Fruit fly (Drosophila melanogaster) whole organism, embryonic: ENCODE results near the gene NFAT.

Experiments used
- Asciz ChIP-seq: fragments of 200-800 bp; sonication (Bioruptor generic); optimal IDR thresholded peaks from 2 replicates; lab custom pipeline; 2017; ENCODE audit warnings: missing biosample characterization, mild to moderate bottlenecking, missing genetic modification characterization, missing genetic modification reagents
- Atf6 ChIP-seq: fragments of 200-800 bp; sonication (Bioruptor generic); IDR thresholded peaks from 2 replicates; pipeline ENCODE4 v1.3.6; 2022; ENCODE audit warnings: missing biosample characterization, missing genetic modification characterization
- B-H2 ChIP-seq: fragments of 200-800 bp; sonication (Bioruptor generic); optimal IDR thresholded peaks from 2 replicates; lab custom pipeline; 2018; ENCODE audit warnings: missing biosample characterization, mild to moderate bottlenecking, missing genetic modification characterization
- CG10209 ChIP-seq: fragments of 200-800 bp; sonication (Bioruptor generic); optimal IDR thresholded peaks from 3 replicates; lab custom pipeline; 2017; ENCODE audit warnings: missing biosample characterization, mild to moderate bottlenecking, missing genetic modification characterization, missing genetic modification reagents
- CG10543 ChIP-seq: fragments of 200-800 bp; sonication (Bioruptor generic); optimal IDR thresholded peaks from 3 replicates; lab custom pipeline; 2017; ENCODE audit warnings: missing biosample characterization, mild to moderate bottlenecking, missing genetic modification characterization, moderate library complexity
- CG11695 ChIP-seq: fragments of 200-800 bp; sonication (Bioruptor generic); IDR thresholded peaks from 3 replicates; pipeline ENCODE4 v1.3.6; 2022; ENCODE audit warnings: missing biosample characterization, missing genetic modification characterization
- CG12769 ChIP-seq: fragments of 200-800 bp; sonication (Bioruptor generic); optimal IDR thresholded peaks from 2 replicates; lab custom pipeline; 2019; ENCODE audit warnings: missing biosample characterization, mild to moderate bottlenecking, missing genetic modification characterization, moderate library complexity
- CG13296 ChIP-seq: fragments of 200-800 bp; sonication (Bioruptor generic); optimal IDR thresholded peaks from 3 replicates; lab custom pipeline; 2018; ENCODE audit warnings: missing biosample characterization, mild to moderate bottlenecking, missing genetic modification characterization
- CG16813 ChIP-seq: fragments of 200-800 bp; sonication (Bioruptor generic); IDR thresholded peaks from 3 replicates; pipeline ENCODE4 v1.3.6; 2022; ENCODE audit warnings: missing biosample characterization, missing genetic modification characterization; ENCODE audit not compliant: partially characterized antibody
- CG16815 ChIP-seq: fragments of 200-800 bp; sonication (Bioruptor generic); optimal IDR thresholded peaks from 3 replicates; lab custom pipeline; 2017; ENCODE audit warnings: missing biosample characterization, mild to moderate bottlenecking, missing genetic modification characterization
- CG17385 ChIP-seq: fragments of 200-800 bp; sonication (Bioruptor generic); optimal IDR thresholded peaks from 3 replicates; lab custom pipeline; 2018; ENCODE audit warnings: missing biosample characterization, mild to moderate bottlenecking, missing genetic modification characterization
- CG3163 ChIP-seq: fragments of 200-800 bp; sonication (Bioruptor generic); optimal IDR thresholded peaks from 3 replicates; lab custom pipeline; 2016; ENCODE audit warnings: missing biosample characterization, missing genetic modification characterization
- CG32532 ChIP-seq: fragments of 200-800 bp; sonication (Bioruptor generic); IDR thresholded peaks from 2 replicates; pipeline ENCODE4 v1.3.6; 2022; ENCODE audit warnings: missing biosample characterization, missing genetic modification characterization
- CG4360 ChIP-seq: fragments of 200-800 bp; sonication (Bioruptor generic); IDR thresholded peaks from 2 replicates; pipeline ENCODE4 v1.3.6; 2022; ENCODE audit warnings: missing biosample characterization, missing genetic modification characterization
- CG4854 ChIP-seq: fragments of 200-800 bp; sonication (Bioruptor generic); optimal IDR thresholded peaks from 2 replicates; lab custom pipeline; 2016; ENCODE audit warnings: missing biosample characterization, missing genetic modification characterization, inconsistent platforms
- CG7372 ChIP-seq: fragments of 200-800 bp; sonication (Bioruptor generic); IDR thresholded peaks from 2 replicates; pipeline ENCODE4 v1.3.6; 2022; ENCODE audit warnings: missing biosample characterization, missing genetic modification characterization
- CG7745 ChIP-seq: fragments of 200-800 bp; sonication (Bioruptor generic); optimal IDR thresholded peaks from 2 replicates; lab custom pipeline; 2018; ENCODE audit warnings: missing biosample characterization, mild to moderate bottlenecking, missing genetic modification characterization, moderate library complexity
- CG8290 ChIP-seq, 3 experiments: fragments of 200-800 bp; sonication (Bioruptor generic); optimal IDR thresholded peaks; 2 replicates each; lab custom pipeline; 2016 to 2019; ENCODE audit warnings: missing biosample characterization in 3 of 3, missing genetic modification characterization in 3 of 3, mild to moderate bottlenecking in 2 of 3, moderate library complexity in 1 of 3
- CG8478 ChIP-seq: fragments of >200 bp; optimal IDR thresholded peaks from 2 replicates; lab custom pipeline; 2018
- CG8924 ChIP-seq: fragments of 200-800 bp; optimal IDR thresholded peaks from 3 replicates; lab custom pipeline; 2019; ENCODE audit warnings: missing biosample characterization, mild to moderate bottlenecking, missing genetic modification characterization, moderate library complexity
- CG9876 ChIP-seq: fragments of 200-800 bp; sonication (Bioruptor generic); optimal IDR thresholded peaks from 2 replicates; lab custom pipeline; 2016; ENCODE audit warnings: missing biosample characterization, missing genetic modification characterization
- CrebB ChIP-seq: fragments of 200-800 bp; sonication (Bioruptor generic); optimal IDR thresholded peaks from 3 replicates; lab custom pipeline; 2018; ENCODE audit warnings: missing biosample characterization, mild to moderate bottlenecking, missing genetic modification characterization
- Elba2 ChIP-seq: fragments of 200-800 bp; sonication (Bioruptor generic); optimal IDR thresholded peaks from 3 replicates; lab custom pipeline; 2016; ENCODE audit warnings: missing biosample characterization, missing genetic modification characterization
- Ets97D ChIP-seq: fragments of 200-800 bp; sonication (Bioruptor generic); optimal IDR thresholded peaks from 3 replicates; lab custom pipeline; 2016; ENCODE audit warnings: missing biosample characterization, missing genetic modification characterization
- Fer1 ChIP-seq: fragments of 200-800 bp; sonication (Bioruptor generic); optimal IDR thresholded peaks from 2 replicates; lab custom pipeline; 2017; ENCODE audit warnings: missing biosample characterization, mild to moderate bottlenecking, missing genetic modification characterization
- Hsf ChIP-seq: fragments of 200-800 bp; sonication (Bioruptor generic); optimal IDR thresholded peaks from 3 replicates; lab custom pipeline; 2016; ENCODE audit warnings: missing biosample characterization, missing genetic modification characterization
- NC2α ChIP-seq: fragments of 200-800 bp; sonication (Bioruptor generic); optimal IDR thresholded peaks from 2 replicates; lab custom pipeline; 2016; ENCODE audit warnings: missing biosample characterization, missing genetic modification characterization
- NFAT ChIP-seq: fragments of 200-800 bp; sonication (Bioruptor generic); IDR thresholded peaks from 2 replicates; pipeline ENCODE4 v1.3.6; 2022; ENCODE audit warnings: missing biosample characterization, missing genetic modification characterization
- Rx ChIP-seq: fragments of 200-800 bp; sonication (Bioruptor generic); IDR thresholded peaks from 2 replicates; pipeline ENCODE4 v1.3.6; 2022; ENCODE audit warnings: missing biosample characterization, missing genetic modification characterization
- Scr ChIP-seq: fragments of 200-800 bp; sonication (Bioruptor generic); IDR thresholded peaks from 2 replicates; pipeline ENCODE4 v1.3.6; 2022; ENCODE audit warnings: missing biosample characterization, missing genetic modification characterization; ENCODE audit not compliant: partially characterized antibody
- Trl ChIP-seq, 3 experiments: fragments of >200 bp in 2 of 3; fragments of 200-800 bp in 1 of 3; sonication (Bioruptor generic) in 1 of 3; optimal IDR thresholded peaks; 2 replicates in 1 of 3; 3 replicates in 2 of 3; lab custom pipeline; 2016 to 2017; ENCODE audit warnings: missing biosample characterization in 1 of 3, missing genetic modification characterization in 1 of 3
- bigmax ChIP-seq: fragments of 200-800 bp; sonication (Bioruptor generic); optimal IDR thresholded peaks from 2 replicates; lab custom pipeline; 2018; ENCODE audit warnings: missing biosample characterization, mild to moderate bottlenecking, missing genetic modification characterization
- caup ChIP-seq: fragments of 200-800 bp; sonication (Bioruptor generic); optimal IDR thresholded peaks from 3 replicates; lab custom pipeline; 2017; ENCODE audit warnings: missing biosample characterization, mild to moderate bottlenecking, missing genetic modification characterization, moderate library complexity; ENCODE audit not compliant: severe bottlenecking
- ci ChIP-seq: fragments of 200-800 bp; sonication (Bioruptor generic); IDR thresholded peaks from 3 replicates; pipeline ENCODE4 v1.3.6; 2022; ENCODE audit warnings: missing biosample characterization, missing genetic modification characterization
- corto ChIP-seq: fragments of 200-800 bp; sonication (Bioruptor generic); optimal IDR thresholded peaks from 2 replicates; lab custom pipeline; 2016; ENCODE audit warnings: missing biosample characterization, mild to moderate bottlenecking, missing genetic modification characterization, moderate library complexity
- crol ChIP-seq: fragments of 200-800 bp; sonication (Bioruptor generic); IDR thresholded peaks from 2 replicates; pipeline ENCODE4 v1.3.6; 2022; ENCODE audit warnings: missing biosample characterization, missing genetic modification characterization
- ems ChIP-seq: fragments of 200-800 bp; sonication (Bioruptor generic); optimal IDR thresholded peaks from 3 replicates; lab custom pipeline; 2016; ENCODE audit warnings: missing biosample characterization, missing genetic modification characterization
- fd64A ChIP-seq: fragments of 200-800 bp; sonication (Bioruptor generic); optimal IDR thresholded peaks from 3 replicates; lab custom pipeline; 2018; ENCODE audit warnings: missing biosample characterization, mild to moderate bottlenecking, missing genetic modification characterization
- hth ChIP-seq: fragments of >200 bp; optimal IDR thresholded peaks from 2 replicates; lab custom pipeline; 2017; ENCODE audit warnings: inconsistent platforms
- klu ChIP-seq: fragments of 200-800 bp; sonication (Bioruptor generic); IDR thresholded peaks from 2 replicates; pipeline ENCODE4 v1.3.6; 2022; ENCODE audit warnings: missing biosample characterization, missing genetic modification characterization
- kni ChIP-seq: fragments of 200-800 bp; sonication (Bioruptor generic); optimal IDR thresholded peaks from 3 replicates; lab custom pipeline; 2017; ENCODE audit warnings: mild to moderate bottlenecking, missing biosample characterization, missing genetic modification reagents, missing genetic modification characterization
- pita ChIP-seq: fragments of 200-800 bp; sonication (Bioruptor generic); optimal IDR thresholded peaks from 2 replicates; lab custom pipeline; 2017; ENCODE audit warnings: missing biosample characterization, mild to moderate bottlenecking, missing genetic modification characterization
- ranshi ChIP-seq: fragments of 200-800 bp; sonication (Bioruptor generic); IDR thresholded peaks from 2 replicates; pipeline ENCODE4 v1.3.6; 2022; ENCODE audit warnings: missing biosample characterization, missing genetic modification characterization
- row ChIP-seq: fragments of 200-800 bp; sonication (Bioruptor generic); IDR thresholded peaks from 3 replicates; pipeline ENCODE4 v1.3.6; 2022; ENCODE audit warnings: missing biosample characterization, missing genetic modification characterization
- sqz ChIP-seq: fragments of 200-800 bp; sonication (Bioruptor generic); optimal IDR thresholded peaks from 3 replicates; lab custom pipeline; 2018; ENCODE audit warnings: missing biosample characterization, mild to moderate bottlenecking, missing genetic modification characterization
- sr ChIP-seq: fragments of 200-800 bp; sonication (Bioruptor generic); IDR thresholded peaks from 3 replicates; pipeline ENCODE4 v1.3.6; 2022; ENCODE audit warnings: missing biosample characterization, missing genetic modification characterization
- sug ChIP-seq: fragments of 200-800 bp; optimal IDR thresholded peaks from 2 replicates; lab custom pipeline; 2019; ENCODE audit warnings: missing biosample characterization, mild to moderate bottlenecking, missing genetic modification characterization, moderate library complexity

The NFAT gene

dm6 chrX:13616417-13617050, 8.0 kb upstream of the NFAT start, which contains the start of the genes tth and Tango2 (continued):
- TF ChIP-seq NC2α (GFP tag; lab: Kevin White, UChicago) (peak; percentile 35), CG3163 (GFP tag; lab: Kevin White, UChicago) (peak; percentile 25), caup (GFP tag; lab: Kevin White, UChicago) (peak; percentile 62), NFAT (GFP tag; lab: Robert Waterston, UW) (peak; percentile 90), fd64A (GFP tag; lab: Kevin White, UChicago) (no peak), CG7745 (tag; lab: Kevin White, UChicago) (no peak), CG13296 (peak; percentile 69), Ets97D (GFP tag; lab: Kevin White, UChicago) (peak; percentile 59), CG16813 (GFP tag; lab: Robert Waterston, UW) (peak; percentile 62; the same call in 2 of the 3 replicates)

- 0 out of 3 replicates have a peak, but pooled peaks have one; percentile 11 for TF ChIP-seq ci (GFP tag; lab: Robert Waterston, UW)
- TF ChIP-seq sr (GFP tag; lab: Robert Waterston, UW), result 0 out of 3 replicates have a peak, but pooled peaks have one; percentile 8
- peak; percentile 84 for TF ChIP-seq CG4360 (GFP tag; lab: Robert Waterston, UW)
- TF ChIP-seq Fer1 (GFP tag; lab: Kevin White, UChicago), result no peak
- TF ChIP-seq CG8290 (GFP tag; optimal IDR thresholded peaks at IDR 0.05; lab: Kevin White, UChicago), result no peak
- TF ChIP-seq CG8290 (tag; optimal IDR thresholded peaks at IDR 0.05; lab: Kevin White, UChicago), result peak in 1 of 2 experiments; percentile 21
- TF ChIP-seq sug (tag; lab: Kevin White, UChicago), result no peak
- no peak for TF ChIP-seq CG32532 (GFP tag; lab: Robert Waterston, UW)
- peak; percentile 2 for TF ChIP-seq B-H2 (GFP tag; lab: Kevin White, UChicago)
- TF ChIP-seq CG8924, result no peak
- no peak for TF ChIP-seq Hsf (GFP tag; lab: Kevin White, UChicago)
- peak; percentile 5 for TF ChIP-seq CG10543 (GFP tag; lab: Kevin White, UChicago)
- TF ChIP-seq row (GFP tag; lab: Robert Waterston, UW), result peak; percentile 6; the same call in 1 of the 3 replicates
- TF ChIP-seq ems, result no peak
- TF ChIP-seq Rx (GFP tag; lab: Robert Waterston, UW), result no peak
- TF ChIP-seq pita (GFP tag; lab: Kevin White, UChicago), result no peak
- no peak for TF ChIP-seq CG4854 (GFP tag; lab: Kevin White, UChicago)
- TF ChIP-seq crol, result peak; percentile 96
- TF ChIP-seq CG10209 (GFP tag; lab: Kevin White, UChicago), result no peak
- peak; percentile 30 to 79 for TF ChIP-seq Trl (optimal IDR thresholded peaks at IDR 0.05; lab: Kevin White, UChicago)
- TF ChIP-seq Trl (GFP tag; optimal IDR thresholded peaks at IDR 0.05; lab: Kevin White, UChicago), result no peak
- no peak for TF ChIP-seq CG16815
- TF ChIP-seq Scr (GFP tag; lab: Robert Waterston, UW), result no peak
- no peak for TF ChIP-seq CrebB (tag; lab: Kevin White, UChicago)
- no peak for TF ChIP-seq CG8478
- peak; percentile 59 for TF ChIP-seq CG12769 (tag; lab: Kevin White, UChicago)
- no peak for TF ChIP-seq hth (lab: Kevin White, UChicago)
- TF ChIP-seq ranshi (GFP tag; lab: Robert Waterston, UW), result no peak
- 0 out of 2 replicates have a peak, but pooled peaks have one; percentile 13 for TF ChIP-seq Atf6 (GFP tag; lab: Robert Waterston, UW)
- TF ChIP-seq CG7372, result no peak
- peak; percentile 16 for TF ChIP-seq sqz
- peak; percentile 37; the same call in 1 of the 2 replicates for TF ChIP-seq klu
- TF ChIP-seq CG9876, result no peak
- no peak for TF ChIP-seq CG11695
- no peak for TF ChIP-seq Asciz
- peak; percentile 92 for TF ChIP-seq CG17385 (GFP tag; lab: Kevin White, UChicago)
- TF ChIP-seq NFAT (GFP tag; lab: Robert Waterston, UW), result peak; percentile 73
- TF ChIP-seq kni (GFP tag; lab: Kevin White, UChicago), result peak; percentile 29
- peak; percentile 60 for TF ChIP-seq Elba2 (GFP tag; lab: Kevin White, UChicago)
- TF ChIP-seq bigmax (GFP tag; lab: Kevin White, UChicago), result no peak
- TF ChIP-seq corto, result no peak
Measured at dm6 chrX:13625080-13625723, 657 bp downstream of the NFAT start.
